Worm (Caenorhabditis elegans) whole organism, L4 larva: ENCODE data around the gene M05D6.9.

Experiments
- D1046.2 ChIP-seq: fragments of 200-800 bp; sonication (Bioruptor generic); IDR thresholded peaks from 2 replicates; pipeline ENCODE4 v1.3.6; 2022; ENCODE audit warnings: missing genetic modification characterization, missing compliant biosample characterization
- F26F4.8 ChIP-seq: fragments of 200-800 bp; sonication (Bioruptor generic); conservative IDR thresholded peaks from 2 replicates; pipeline ENCODE4 v1.3.6; 2022; ENCODE audit warnings: missing genetic modification characterization, missing compliant biosample characterization
- F37D6.2 ChIP-seq: sonication (generic microtip); optimal IDR thresholded peaks from 2 replicates; lab custom pipeline; 2016; ENCODE audit warnings: mild to moderate bottlenecking, missing genetic modification characterization, missing compliant biosample characterization
- Y5F2A.4 ChIP-seq: fragments of 200-800 bp; sonication (Bioruptor generic); optimal IDR thresholded peaks from 2 replicates; lab custom pipeline; 2018; ENCODE audit warnings: mild to moderate bottlenecking, missing genetic modification characterization, missing compliant biosample characterization
- ama-1 ChIP-seq: fragments of 150-350 bp; optimal IDR thresholded peaks from 2 replicates; lab custom pipeline; 2014; ENCODE audit warnings: inconsistent platforms, mixed read lengths
- ceh-28 ChIP-seq: fragments of 150-350 bp; optimal IDR thresholded peaks from 2 replicates; lab custom pipeline; 2014; ENCODE audit warnings: missing biosample characterization, missing genetic modification reagents, missing genetic modification characterization
- ceh-82 ChIP-seq: sonication (generic microtip); optimal IDR thresholded peaks from 2 replicates; lab custom pipeline; 2017; ENCODE audit warnings: missing biosample characterization, missing genetic modification characterization
- daf-16 ChIP-seq, 3 experiments: sonication (generic microtip); optimal IDR thresholded peaks; 2 replicates each; lab custom pipeline; 2016 to 2017; ENCODE audit warnings: missing genetic modification characterization in 3 of 3, missing genetic modification reagents in 3 of 3, mild to moderate bottlenecking in 2 of 3, missing compliant biosample characterization in 2 of 3, missing biosample characterization in 1 of 3, moderate library complexity in 1 of 3
- dmd-6 ChIP-seq: fragments of 200-800 bp; sonication (Bioruptor generic); IDR thresholded peaks from 2 replicates; pipeline ENCODE4 v1.3.6; 2022; ENCODE audit warnings: missing genetic modification reagents, missing genetic modification characterization, missing compliant biosample characterization
- dmd-8 ChIP-seq: fragments of 200-800 bp; sonication (Bioruptor generic); IDR thresholded peaks from 2 replicates; pipeline ENCODE4 v1.3.6; 2022; ENCODE audit warnings: missing genetic modification characterization, missing compliant biosample characterization
- dmd-9 ChIP-seq: fragments of 200-800 bp; sonication (Bioruptor generic); IDR thresholded peaks from 2 replicates; pipeline ENCODE4 v1.3.6; 2022; ENCODE audit warnings: missing genetic modification reagents, missing genetic modification characterization, missing compliant biosample characterization
- dpl-1 ChIP-seq: fragments of 150-350 bp; optimal IDR thresholded peaks from 2 replicates; lab custom pipeline; 2014; ENCODE audit warnings: missing biosample characterization, missing genetic modification reagents, missing genetic modification characterization
- duxl-1 ChIP-seq: sonication (generic microtip); optimal IDR thresholded peaks from 2 replicates; lab custom pipeline; 2016; ENCODE audit warnings: mild to moderate bottlenecking, missing genetic modification characterization, moderate library complexity, missing compliant biosample characterization; ENCODE audit not compliant: poor library complexity
- egl-27 ChIP-seq: sonication (generic microtip); optimal IDR thresholded peaks from 3 replicates; lab custom pipeline; 2017; ENCODE audit warnings: missing biosample characterization, missing genetic modification reagents, missing genetic modification characterization
- egl-43 ChIP-seq: fragments of 200-800 bp; sonication (Bioruptor generic); IDR thresholded peaks from 2 replicates; pipeline ENCODE4 v1.3.6; 2022; ENCODE audit warnings: missing genetic modification reagents, missing genetic modification characterization, missing compliant biosample characterization
- lin-29 ChIP-seq: fragments of 200-800 bp; sonication (Bioruptor generic); IDR thresholded peaks from 2 replicates; pipeline ENCODE4 v1.3.6; 2022; ENCODE audit warnings: missing genetic modification reagents, missing genetic modification characterization, missing compliant biosample characterization
- lin-39 ChIP-seq: fragments of 150-350 bp; optimal IDR thresholded peaks from 2 replicates; lab custom pipeline; 2014; ENCODE audit warnings: missing biosample characterization, missing genetic modification reagents, missing genetic modification characterization
- lsy-2 ChIP-seq, 2 experiments: fragments of 150-350 bp in 1 of 2; sonication (generic microtip) in 1 of 2; optimal IDR thresholded peaks; 2 replicates each; lab custom pipeline; 2014 to 2017; ENCODE audit warnings: missing biosample characterization in 2 of 2, missing genetic modification characterization in 2 of 2
- madf-5 ChIP-seq, 2 experiments: fragments of 200-800 bp; sonication (Bioruptor generic); IDR thresholded peaks; 2 replicates each; pipeline ENCODE4 v1.3.6; 2022; ENCODE audit warnings: missing compliant biosample characterization in 2 of 2, missing genetic modification characterization in 2 of 2
- madf-9 ChIP-seq: fragments of 200-800 bp; sonication (Bioruptor generic); conservative IDR thresholded peaks from 2 replicates; pipeline ENCODE4 v1.3.6; 2022; ENCODE audit warnings: missing genetic modification reagents, missing genetic modification characterization, missing compliant biosample characterization
- nhr-25 ChIP-seq: sonication (generic microtip); optimal IDR thresholded peaks from 2 replicates; lab custom pipeline; 2017; ENCODE audit warnings: missing genetic modification characterization, mild to moderate bottlenecking, missing compliant biosample characterization, antibody characterized with exemption, moderate library complexity, borderline replicate concordance; ENCODE audit not compliant: insufficient read depth
- nhr-28 ChIP-seq: fragments of 150-350 bp; optimal IDR thresholded peaks from 2 replicates; lab custom pipeline; 2014; ENCODE audit warnings: missing biosample characterization, missing genetic modification characterization
- nhr-48 ChIP-seq: sonication (generic microtip); optimal IDR thresholded peaks from 2 replicates; lab custom pipeline; 2016; ENCODE audit warnings: mild to moderate bottlenecking, missing genetic modification characterization, missing compliant biosample characterization
- pqm-1 ChIP-seq: sonication (generic microtip); optimal IDR thresholded peaks from 2 replicates; lab custom pipeline; 2017; ENCODE audit warnings: missing biosample characterization, missing genetic modification characterization
- rbr-2 ChIP-seq: sonication (generic microtip); optimal IDR thresholded peaks from 2 replicates; lab custom pipeline; 2016; ENCODE audit warnings: missing genotype, missing genetic modification characterization, missing compliant biosample characterization
- skn-1 ChIP-seq: fragments of 150-350 bp; optimal IDR thresholded peaks from 2 replicates; lab custom pipeline; 2014; ENCODE audit warnings: missing biosample characterization, missing genetic modification characterization
- snpc-1.2 ChIP-seq: fragments of 200-800 bp; sonication (Bioruptor generic); IDR thresholded peaks from 2 replicates; pipeline ENCODE4 v1.3.6; 2022; ENCODE audit warnings: missing genetic modification reagents, missing genetic modification characterization, missing compliant biosample characterization
- spr-1 ChIP-seq: sonication (generic microtip); optimal IDR thresholded peaks from 2 replicates; lab custom pipeline; 2016; ENCODE audit warnings: mild to moderate bottlenecking, missing genetic modification characterization, missing compliant biosample characterization
- unc-130 ChIP-seq: sonication (generic microtip); optimal IDR thresholded peaks from 2 replicates; lab custom pipeline; 2016; ENCODE audit warnings: missing genetic modification reagents, missing genetic modification characterization, missing compliant biosample characterization
- unc-62 ChIP-seq, 3 experiments: fragments of 150-350 bp in 1 of 3; sonication (generic microtip); optimal IDR thresholded peaks in 2 of 3; peaks in 1 of 3; 1 replicate in 1 of 3; 2 replicates in 2 of 3; lab custom pipeline; 2014 to 2017; ENCODE audit warnings: missing biosample characterization in 3 of 3, missing genetic modification characterization in 3 of 3, missing genetic modification reagents in 3 of 3, missing genotype in 1 of 3
- vab-7 ChIP-seq: fragments of 200-800 bp; sonication (Bioruptor generic); IDR thresholded peaks from 2 replicates; pipeline ENCODE4 v1.3.6; 2022; ENCODE audit warnings: missing genetic modification reagents, missing genetic modification characterization, missing compliant biosample characterization
- zip-2 ChIP-seq: fragments of 150-350 bp; optimal IDR thresholded peaks from 2 replicates; lab custom pipeline; 2014; ENCODE audit warnings: missing biosample characterization, missing genetic modification characterization

M05D6.9 gene

ce11 chrII:8467809-8468208 lies 26.3 kb upstream of the M05D6.9 start, which contains the start of gene M05D6.2:
Gene M05D6.2, plus strand, starts transcription at chrII:8468109.
- no peak for TF ChIP-seq F26F4.8 (GFP tag; lab: Robert Waterston, UW)
- TF ChIP-seq duxl-1 (tag; lab: Kevin White, UChicago) = no peak
- no peak for TF ChIP-seq nhr-48 (tag; lab: Kevin White, UChicago)
- TF ChIP-seq D1046.2 (GFP tag; lab: Robert Waterston, UW) = no peak
- no peak for TF ChIP-seq egl-43
- no peak for TF ChIP-seq nhr-25 (tag; lab: Kevin White, UChicago)
- TF ChIP-seq ama-1 (lab: Kevin White, UChicago) = no peak
- TF ChIP-seq nhr-28 (tag; lab: Kevin White, UChicago) = no peak
- no peak for TF ChIP-seq dmd-6 (GFP tag; lab: Robert Waterston, UW)
- TF ChIP-seq, all 104 proteins: peak for 0

DNA sequence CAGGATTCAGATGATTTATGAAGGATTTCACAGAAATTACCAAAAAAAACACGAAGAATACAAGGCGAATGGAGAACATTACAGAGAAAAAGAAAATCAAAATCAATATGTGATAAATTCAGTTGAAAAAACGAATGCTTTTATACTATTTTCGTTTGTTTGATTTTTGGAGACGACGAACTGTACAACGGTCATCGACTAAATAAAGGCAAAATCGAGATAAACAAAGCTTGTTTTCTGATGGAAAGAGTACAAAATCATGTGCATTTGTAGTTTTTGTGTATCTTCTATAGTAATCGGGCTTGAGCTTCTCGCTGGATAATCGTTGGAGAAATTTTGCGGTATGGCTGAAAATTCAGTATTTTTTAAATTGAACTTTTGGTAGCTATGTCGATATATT lies 22.9 kb upstream of the M05D6.9 start, which contains the start of gene M05D6.8:
Gene M05D6.8, minus strand, starts transcription at position 101 of the 400 bp plus-strand sequence.
- no peak for TF ChIP-seq dmd-8 (GFP tag; lab: Robert Waterston, UW)
- TF ChIP-seq F37D6.2 (tag; lab: Kevin White, UChicago) = no peak
- TF ChIP-seq nhr-25 (tag; lab: Kevin White, UChicago) = no peak
- TF ChIP-seq madf-5 (GFP tag; IDR thresholded peaks at IDR 0.05; lab: Robert Waterston, UW) = no peak
- TF ChIP-seq spr-1 (tag; lab: Kevin White, UChicago) = no peak
- no peak for TF ChIP-seq lin-29

ce11 chrII:8472916-8473315 lies 21.2 kb upstream of the M05D6.9 start:
- TF ChIP-seq unc-62 (GFP tag; optimal IDR thresholded peaks at IDR 0.05 in 1 of 2; lab: Kevin White, UChicago) = peak in 1 of 2 experiments; percentile 91
- TF ChIP-seq unc-62 (tag; optimal IDR thresholded peaks at IDR 0.05; lab: Kevin White, UChicago) = no peak
- no peak for TF ChIP-seq ceh-28 (tag; lab: Kevin White, UChicago)

DNA sequence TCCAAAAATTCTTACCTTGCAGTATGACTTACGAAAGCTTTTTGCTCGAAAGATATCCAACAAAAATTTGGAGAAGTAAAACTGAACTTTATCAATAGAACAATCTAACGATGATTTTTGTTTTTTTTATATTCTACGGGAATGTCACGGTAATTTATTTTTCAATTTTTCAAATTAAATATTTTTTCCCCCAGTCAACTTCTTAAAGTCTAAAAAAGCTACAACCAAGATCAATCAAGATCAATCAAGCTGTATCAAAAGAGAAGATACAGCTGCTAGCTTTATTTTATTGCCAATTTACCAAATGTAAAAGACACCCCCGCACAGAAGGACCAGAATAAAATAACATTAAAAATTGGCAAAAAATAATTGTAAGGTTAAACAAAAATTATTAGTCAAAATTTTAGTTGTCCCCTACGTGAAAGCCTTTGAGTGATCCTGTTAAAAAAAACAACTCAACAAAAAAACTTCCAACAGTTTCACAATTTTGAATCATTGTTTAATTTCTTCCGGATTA lies 18.7 kb upstream of the M05D6.9 start, which contains the start of the genes M05D6.1 and M05D6.3:
Gene M05D6.1, minus strand, starts transcription at position 101 of the 517 bp plus-strand sequence.
Gene M05D6.3, plus strand, starts transcription at position 467 of the 517 bp plus-strand sequence.
- no peak for TF ChIP-seq dpl-1 (GFP tag; lab: Kevin White, UChicago)
- no peak for TF ChIP-seq unc-62 (GFP tag; optimal IDR thresholded peaks at IDR 0.05 in 1 of 2; lab: Kevin White, UChicago)
- no peak for TF ChIP-seq unc-62 (tag; optimal IDR thresholded peaks at IDR 0.05; lab: Kevin White, UChicago)
- no peak for TF ChIP-seq egl-27 (tag; lab: Kevin White, UChicago)
- TF ChIP-seq, all 104 proteins: peak for 0

ce11 chrII:8479337-8479736 lies 14.7 kb upstream of the M05D6.9 start:
- TF ChIP-seq rbr-2 (tag; lab: Kevin White, UChicago) (no peak), ceh-82 (no peak), Y5F2A.4 (no peak), skn-1 (tag; lab: Kevin White, UChicago) (no peak), lin-39 (tag; lab: Kevin White, UChicago) (no peak), vab-7 (GFP tag; lab: Robert Waterston, UW) (peak; percentile 18; the same call in 1 of the 2 replicates), pqm-1 (tag; lab: Kevin White, UChicago) (no peak), lsy-2 (tag; optimal IDR thresholded peaks at IDR 0.05; lab: Kevin White, UChicago) (peak in 1 of 2 experiments; percentile 6), unc-130 (GFP tag; lab: Kevin White, UChicago) (no peak), unc-62 (GFP tag; optimal IDR thresholded peaks at IDR 0.05 in 1 of 2; lab: Kevin White, UChicago) (no peak), unc-62 (tag; optimal IDR thresholded peaks at IDR 0.05; lab: Kevin White, UChicago) (no peak), daf-16 (GFP tag; optimal IDR thresholded peaks at IDR 0.05; lab: Kevin White, UChicago) (no peak), daf-16 (tag; optimal IDR thresholded peaks at IDR 0.05; lab: Kevin White, UChicago) (peak; percentile 29), zip-2 (tag; lab: Kevin White, UChicago) (no peak), madf-9 (GFP tag; lab: Robert Waterston, UW) (no peak), snpc-1.2 (GFP tag; lab: Robert Waterston, UW) (no peak), dmd-9 (GFP tag; lab: Robert Waterston, UW) (no peak)
